Worm (Caenorhabditis elegans) whole organism, young adult: Measurements from ENCODE around the gene tsp-8.

Experiments used
- ets-4 ChIP-seq: fragments of 200-800 bp; sonication (Bioruptor generic); optimal IDR thresholded peaks from 2 replicates; lab custom pipeline; 2018; ENCODE audit warnings: mild to moderate bottlenecking, missing genetic modification characterization, missing compliant biosample characterization
- hsf-1 ChIP-seq: fragments of 200-800 bp; sonication (Bioruptor generic); IDR thresholded peaks from 2 replicates; pipeline ENCODE4 v1.3.6; 2022; ENCODE audit warnings: missing genetic modification reagents, missing genetic modification characterization, missing compliant biosample characterization
- lin-40 ChIP-seq: sonication (generic microtip); optimal IDR thresholded peaks from 2 replicates; lab custom pipeline; 2016; ENCODE audit warnings: missing genetic modification characterization, mild to moderate bottlenecking, missing compliant biosample characterization, missing genotype, missing genetic modification reagents
- tbx-9 ChIP-seq: sonication (generic microtip); optimal IDR thresholded peaks from 2 replicates; lab custom pipeline; 2016; ENCODE audit warnings: borderline replicate concordance, missing genetic modification characterization, inconsistent platforms, missing compliant biosample characterization

DNA sequence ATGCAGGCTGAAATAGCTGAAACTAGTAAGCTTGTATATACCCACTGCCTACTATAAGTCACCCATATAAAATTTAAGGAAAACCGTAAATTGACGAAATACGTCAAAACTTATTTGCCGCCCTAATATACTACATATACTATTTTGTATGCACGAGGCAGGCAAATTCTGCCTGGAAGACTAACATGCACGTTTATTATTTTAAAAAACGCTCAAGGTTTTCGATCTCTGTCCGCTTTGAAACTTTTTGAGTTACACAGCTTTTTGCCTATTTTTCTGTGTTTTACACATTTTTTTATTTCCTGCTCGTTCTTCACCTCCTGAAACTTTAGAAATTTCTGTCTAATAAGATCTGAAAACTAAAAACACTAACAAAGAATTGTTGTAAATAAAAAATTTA lies 13.9 kb upstream of the tsp-8 start:
- TF ChIP-seq ets-4, result no peak
- TF ChIP-seq tbx-9 (tag; lab: Kevin White, UChicago), result no peak
- TF ChIP-seq lin-40 (tag; lab: Kevin White, UChicago), result no peak
- no peak for TF ChIP-seq hsf-1
